Worm (Caenorhabditis elegans) whole organism, early embryonic: ENCODE results near the gene ddb-1.

Source experiments
- F13C5.2 ChIP-seq: sonication (generic microtip); optimal IDR thresholded peaks from 2 replicates; lab custom pipeline; 2017; ENCODE audit warnings: mild to moderate bottlenecking, missing genetic modification characterization, inconsistent platforms, missing compliant biosample characterization
- ama-1 ChIP-seq: fragments of 150-350 bp; optimal IDR thresholded peaks from 2 replicates; lab custom pipeline; 2014
- ceh-13 ChIP-seq: fragments of 200-800 bp; sonication (Bioruptor generic); optimal IDR thresholded peaks from 2 replicates; lab custom pipeline; 2018; ENCODE audit warnings: mild to moderate bottlenecking, missing genetic modification characterization, missing compliant biosample characterization
- ets-7 ChIP-seq: sonication (generic microtip); optimal IDR thresholded peaks from 2 replicates; lab custom pipeline; 2016; ENCODE audit warnings: missing genotype, missing genetic modification characterization, missing compliant biosample characterization
- flt-1 ChIP-seq: fragments of 200-800 bp; sonication (Bioruptor generic); IDR thresholded peaks from 2 replicates; pipeline ENCODE4 v1.3.6; 2022; ENCODE audit warnings: missing genetic modification characterization, missing compliant biosample characterization
- hmbx-1 ChIP-seq: sonication (generic microtip); optimal IDR thresholded peaks from 2 replicates; lab custom pipeline; 2016; ENCODE audit warnings: mild to moderate bottlenecking, missing genetic modification characterization, missing compliant biosample characterization
- hmg-4 ChIP-seq: fragments of 200-800 bp; sonication (Bioruptor generic); optimal IDR thresholded peaks from 2 replicates; lab custom pipeline; 2018; ENCODE audit warnings: mild to moderate bottlenecking, missing genetic modification characterization, missing compliant biosample characterization
- hnd-1 ChIP-seq: sonication (generic microtip); optimal IDR thresholded peaks from 2 replicates; lab custom pipeline; 2016; ENCODE audit warnings: missing genetic modification characterization, missing compliant biosample characterization
- scrt-1 ChIP-seq: fragments of 200-800 bp; sonication (Bioruptor generic); IDR thresholded peaks from 2 replicates; pipeline ENCODE4 v1.3.6; 2022; ENCODE audit warnings: missing genetic modification characterization, missing compliant biosample characterization
- sea-1 ChIP-seq: fragments of 200-800 bp; sonication (Bioruptor generic); conservative IDR thresholded peaks from 2 replicates; pipeline ENCODE4 v1.3.6; 2022; ENCODE audit warnings: missing genetic modification characterization, missing compliant biosample characterization
- tbx-11 ChIP-seq: fragments of 200-800 bp; sonication (Bioruptor generic); IDR thresholded peaks from 2 replicates; pipeline ENCODE4 v1.3.6; 2022; ENCODE audit warnings: missing genetic modification characterization, missing compliant biosample characterization
- tra-4 ChIP-seq: sonication (generic microtip); optimal IDR thresholded peaks from 2 replicates; lab custom pipeline; 2017; ENCODE audit warnings: missing genetic modification characterization, missing compliant biosample characterization

DNA sequence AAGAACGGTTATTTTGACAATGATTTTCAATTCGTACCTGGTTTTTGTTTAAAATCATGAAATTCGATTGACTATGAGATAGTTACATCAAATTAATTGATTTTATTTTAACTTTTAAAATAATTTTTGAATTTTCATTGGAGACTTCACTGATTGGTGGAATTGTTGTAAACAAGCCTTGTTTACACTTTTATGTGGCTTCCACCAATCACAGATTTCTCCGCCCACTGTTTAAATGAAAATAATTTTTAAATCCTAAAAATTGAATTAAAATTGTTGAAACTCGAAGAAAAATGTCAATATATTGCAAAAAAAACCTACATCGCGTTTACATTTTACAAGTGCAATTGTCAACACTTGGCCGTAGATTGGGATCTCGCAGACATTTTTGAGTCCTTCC is 429 bp downstream of the ddb-1 start:
- no peak for TF ChIP-seq tra-4 (tag; lab: Kevin White, UChicago)
- TF ChIP-seq hmg-4 (GFP tag; lab: Kevin White, UChicago), result no peak
- TF ChIP-seq ets-7 (tag; lab: Kevin White, UChicago), result no peak
- no peak for TF ChIP-seq ama-1 (lab: Kevin White, UChicago)
- TF ChIP-seq hmbx-1 (tag; lab: Kevin White, UChicago), result no peak
- no peak for TF ChIP-seq hnd-1 (tag; lab: Kevin White, UChicago)
- TF ChIP-seq flt-1 (GFP tag; lab: Robert Waterston, UW), result no peak
- TF ChIP-seq sea-1 (GFP tag; lab: Robert Waterston, UW), result no peak
- TF ChIP-seq tbx-11 (GFP tag; lab: Robert Waterston, UW), result no peak
- TF ChIP-seq ceh-13 (GFP tag; lab: Kevin White, UChicago), result no peak
- no peak for TF ChIP-seq F13C5.2 (tag; lab: Kevin White, UChicago)
- TF ChIP-seq scrt-1, result no peak
